Worm (Caenorhabditis elegans) whole organism, midembryonic: ENCODE results near the gene C17F4.11.

Experiments used
- T22C8.4 ChIP-seq: fragments of 200-800 bp; sonication (Bioruptor generic); IDR thresholded peaks from 2 replicates; pipeline ENCODE4 v1.3.6; 2022; ENCODE audit warnings: missing genetic modification characterization, missing compliant biosample characterization
- cog-1 ChIP-seq: sonication (generic microtip); optimal IDR thresholded peaks from 2 replicates; lab custom pipeline; 2016; ENCODE audit warnings: missing genetic modification characterization, missing compliant biosample characterization
- flt-1 ChIP-seq: fragments of 200-800 bp; sonication (Bioruptor generic); IDR thresholded peaks from 2 replicates; pipeline ENCODE4 v1.3.6; 2022; ENCODE audit warnings: missing genetic modification characterization, missing compliant biosample characterization
- klf-2 ChIP-seq: fragments of 200-800 bp; sonication (Bioruptor generic); conservative IDR thresholded peaks from 2 replicates; pipeline ENCODE4 v1.3.6; 2022; ENCODE audit warnings: missing genetic modification reagents, missing genetic modification characterization, missing compliant biosample characterization
- med-1 ChIP-seq: sonication (generic microtip); optimal IDR thresholded peaks from 2 replicates; lab custom pipeline; 2017; ENCODE audit warnings: missing genetic modification characterization, mild to moderate bottlenecking, missing compliant biosample characterization, antibody characterized with exemption, missing genetic modification reagents; ENCODE audit not compliant: insufficient read depth
- ref-1 ChIP-seq: fragments of 200-800 bp; sonication (Bioruptor generic); conservative IDR thresholded peaks from 2 replicates; pipeline ENCODE4 v1.3.6; 2022; ENCODE audit warnings: missing genetic modification reagents, missing genetic modification characterization, missing compliant biosample characterization
- tab-1 ChIP-seq: fragments of 200-800 bp; sonication (Bioruptor generic); IDR thresholded peaks from 2 replicates; pipeline ENCODE4 v1.3.6; 2022; ENCODE audit warnings: missing genetic modification characterization, missing compliant biosample characterization
- ztf-23 ChIP-seq: fragments of 200-800 bp; sonication (Bioruptor generic); IDR thresholded peaks from 2 replicates; pipeline ENCODE4 v1.3.6; 2022; ENCODE audit warnings: missing genetic modification reagents, missing genetic modification characterization, missing compliant biosample characterization
- ztf-29 ChIP-seq: fragments of 200-800 bp; sonication (Bioruptor generic); IDR thresholded peaks from 2 replicates; pipeline ENCODE4 v1.3.6; 2022; ENCODE audit warnings: missing genetic modification reagents, missing genetic modification characterization, missing compliant biosample characterization

- TF ChIP-seq med-1 (GFP tag; lab: Kevin White, UChicago) (no peak), ref-1 (GFP tag; lab: Robert Waterston, UW) (no peak), tab-1 (no peak), T22C8.4 (GFP tag; lab: Robert Waterston, UW) (no peak), ztf-29 (GFP tag; lab: Robert Waterston, UW) (no peak), ztf-23 (GFP tag; lab: Robert Waterston, UW) (no peak), flt-1 (no peak), cog-1 (no peak), klf-2 (GFP tag; lab: Robert Waterston, UW) (no peak)
Observed at ce11 chrII:3241842-3242241, 4.6 kb downstream of the C17F4.11 start.
